Worm (Caenorhabditis elegans) whole organism, L1 larva: ENCODE measurements around the gene cgh-1.

Experiments used
- aha-1 ChIP-seq: fragments of 150-350 bp; optimal IDR thresholded peaks from 2 replicates; lab custom pipeline; 2014; ENCODE audit warnings: missing biosample characterization, missing genetic modification characterization
- ama-1 ChIP-seq: fragments of 150-350 bp; optimal IDR thresholded peaks from 2 replicates; lab custom pipeline; 2014
- lsy-2 ChIP-seq, 2 experiments: fragments of 150-350 bp; optimal IDR thresholded peaks; 2 replicates each; lab custom pipeline; 2014; ENCODE audit warnings: missing biosample characterization in 2 of 2, missing genetic modification characterization in 2 of 2
- unc-62 ChIP-seq: fragments of 150-350 bp; optimal IDR thresholded peaks from 2 replicates; lab custom pipeline; 2014; ENCODE audit warnings: missing biosample characterization, missing genetic modification reagents, missing genetic modification characterization
- unc-98 ChIP-seq: fragments of 200-800 bp; sonication (Bioruptor generic); IDR thresholded peaks from 2 replicates; pipeline ENCODE4 v1.3.6; 2022; ENCODE audit warnings: missing genetic modification characterization, missing compliant biosample characterization
- ztf-11 ChIP-seq, 2 experiments: sonication (generic microtip); optimal IDR thresholded peaks; 2 replicates each; lab custom pipeline; 2016 to 2017; ENCODE audit warnings: missing genetic modification characterization in 2 of 2, missing biosample characterization in 1 of 2, missing compliant biosample characterization in 1 of 2

- TF ChIP-seq lsy-2 (tag; optimal IDR thresholded peaks at IDR 0.05; lab: Kevin White, UChicago): no peak
- TF ChIP-seq unc-62 (GFP tag; lab: Kevin White, UChicago): no peak
- TF ChIP-seq unc-98 (GFP tag; lab: Robert Waterston, UW): no peak
- no peak for TF ChIP-seq ztf-11 (tag; optimal IDR thresholded peaks at IDR 0.05; lab: Kevin White, UChicago)
- no peak for TF ChIP-seq aha-1
- no peak for TF ChIP-seq ama-1 (lab: Kevin White, UChicago)
Observed at ce11 chrIII:7535347-7535746, 37.7 kb upstream of the cgh-1 start.
